Worm (Caenorhabditis elegans) whole organism, young adult: Measurements from ENCODE around the gene paa-1.

ENCODE experiments used
- B0336.3 ChIP-seq: fragments of 200-800 bp; sonication (Bioruptor generic); IDR thresholded peaks from 2 replicates; pipeline ENCODE4 v1.3.6; 2022; ENCODE audit warnings: missing genetic modification characterization, missing compliant biosample characterization
- F33H1.4 ChIP-seq: fragments of 200-800 bp; sonication (Bioruptor generic); IDR thresholded peaks from 2 replicates; pipeline ENCODE4 v1.3.6; 2022; ENCODE audit warnings: missing genetic modification reagents, missing genetic modification characterization, missing compliant biosample characterization
- F49E8.2 ChIP-seq: sonication (generic microtip); optimal IDR thresholded peaks from 3 replicates; lab custom pipeline; 2017; ENCODE audit warnings: missing genetic modification characterization, mild to moderate bottlenecking, missing compliant biosample characterization, antibody characterized with exemption, moderate library complexity; ENCODE audit not compliant: insufficient read depth
- F52B5.7 ChIP-seq: sonication (generic microtip); optimal IDR thresholded peaks from 2 replicates; lab custom pipeline; 2016; ENCODE audit warnings: mild to moderate bottlenecking, missing genetic modification characterization, missing compliant biosample characterization
- F57C9.4 ChIP-seq: sonication (generic microtip); optimal IDR thresholded peaks from 2 replicates; lab custom pipeline; 2017; ENCODE audit warnings: mild to moderate bottlenecking, missing genetic modification characterization, missing compliant biosample characterization
- K12H6.12 ChIP-seq: fragments of 200-800 bp; sonication (Bioruptor generic); optimal IDR thresholded peaks from 2 replicates; lab custom pipeline; 2018; ENCODE audit warnings: mild to moderate bottlenecking, missing genetic modification characterization, missing compliant biosample characterization
- Y56A3A.18 ChIP-seq: fragments of 200-800 bp; sonication (Bioruptor generic); IDR thresholded peaks from 2 replicates; pipeline ENCODE4 v1.3.6; 2022; ENCODE audit warnings: missing genetic modification reagents, missing genetic modification characterization, missing compliant biosample characterization
- Y67H2A.10 ChIP-seq: fragments of 200-800 bp; sonication (Bioruptor generic); conservative IDR thresholded peaks from 2 replicates; pipeline ENCODE4 v1.3.6; 2022; ENCODE audit warnings: missing genetic modification reagents, missing genetic modification characterization, missing compliant biosample characterization
- Y79H2A.3 ChIP-seq: fragments of 200-800 bp; sonication (Bioruptor generic); conservative IDR thresholded peaks from 2 replicates; pipeline ENCODE4 v1.3.6; 2022; ENCODE audit warnings: missing genetic modification reagents, missing genetic modification characterization, missing compliant biosample characterization
- aptf-2 ChIP-seq: fragments of 200-800 bp; sonication (Bioruptor generic); conservative IDR thresholded peaks from 2 replicates; pipeline ENCODE4 v1.3.6; 2022; ENCODE audit warnings: missing genetic modification reagents, missing genetic modification characterization, missing compliant biosample characterization
- attf-3 ChIP-seq: fragments of 200-800 bp; sonication (Bioruptor generic); conservative IDR thresholded peaks from 2 replicates; pipeline ENCODE4 v1.3.6; 2022; ENCODE audit warnings: missing genetic modification reagents, missing genetic modification characterization, missing compliant biosample characterization
- attf-5 ChIP-seq: fragments of 200-800 bp; sonication (Bioruptor generic); optimal IDR thresholded peaks from 2 replicates; lab custom pipeline; 2018; ENCODE audit warnings: mild to moderate bottlenecking, missing genetic modification characterization, missing compliant biosample characterization
- bed-1 ChIP-seq: fragments of 200-800 bp; sonication (Bioruptor generic); IDR thresholded peaks from 2 replicates; pipeline ENCODE4 v1.3.6; 2022; ENCODE audit warnings: missing genetic modification reagents, missing genetic modification characterization, missing compliant biosample characterization
- ceh-40 ChIP-seq: fragments of 200-800 bp; sonication (Bioruptor generic); IDR thresholded peaks from 2 replicates; pipeline ENCODE4 v1.3.6; 2022; ENCODE audit warnings: missing genetic modification characterization, missing compliant biosample characterization
- ceh-58 ChIP-seq: fragments of 200-800 bp; sonication (Bioruptor generic); IDR thresholded peaks from 2 replicates; pipeline ENCODE4 v1.3.6; 2022; ENCODE audit warnings: missing genetic modification characterization, missing compliant biosample characterization
- ceh-91 ChIP-seq: fragments of 200-800 bp; sonication (Bioruptor generic); IDR thresholded peaks from 2 replicates; pipeline ENCODE4 v1.3.6; 2022; ENCODE audit warnings: missing genetic modification reagents, missing genetic modification characterization, missing compliant biosample characterization
- dox-1 ChIP-seq: fragments of 200-800 bp; sonication (Bioruptor generic); IDR thresholded peaks from 2 replicates; pipeline ENCODE4 v1.3.6; 2022; ENCODE audit warnings: missing genetic modification reagents, missing genetic modification characterization, missing compliant biosample characterization
- efl-1 ChIP-seq: fragments of 150-350 bp; optimal IDR thresholded peaks from 2 replicates; lab custom pipeline; 2014; ENCODE audit warnings: missing biosample characterization, missing genetic modification reagents, missing genetic modification characterization
- egl-18 ChIP-seq: fragments of 200-800 bp; sonication (Bioruptor generic); IDR thresholded peaks from 2 replicates; pipeline ENCODE4 v1.3.6; 2022; ENCODE audit warnings: missing genetic modification reagents, missing genetic modification characterization, missing compliant biosample characterization
- gei-17 ChIP-seq: fragments of 200-800 bp; sonication (Bioruptor generic); optimal IDR thresholded peaks from 2 replicates; lab custom pipeline; 2018; ENCODE audit warnings: mild to moderate bottlenecking, missing genetic modification characterization, missing compliant biosample characterization
- him-1 ChIP-seq: sonication (generic microtip); optimal IDR thresholded peaks from 2 replicates; lab custom pipeline; 2016; ENCODE audit warnings: missing genotype, missing genetic modification reagents, missing genetic modification characterization, missing compliant biosample characterization
- hmg-1.2 ChIP-seq: fragments of 200-800 bp; sonication (Bioruptor generic); IDR thresholded peaks from 2 replicates; pipeline ENCODE4 v1.3.6; 2022; ENCODE audit warnings: missing genetic modification reagents, missing genetic modification characterization, missing compliant biosample characterization
- hsf-1 ChIP-seq: fragments of 200-800 bp; sonication (Bioruptor generic); IDR thresholded peaks from 2 replicates; pipeline ENCODE4 v1.3.6; 2022; ENCODE audit warnings: missing genetic modification reagents, missing genetic modification characterization, missing compliant biosample characterization
- lag-1 ChIP-seq: fragments of 200-800 bp; sonication (Bioruptor generic); IDR thresholded peaks from 2 replicates; pipeline ENCODE4 v1.3.6; 2022; ENCODE audit warnings: missing genetic modification reagents, missing genetic modification characterization, missing compliant biosample characterization
- lin-35 ChIP-seq, 3 experiments: fragments of 150-350 bp in 2 of 3; sonication (generic microtip) in 1 of 3; optimal IDR thresholded peaks; 2 replicates each; lab custom pipeline; 2014 to 2018; ENCODE audit warnings: missing biosample characterization in 3 of 3, missing genetic modification characterization in 3 of 3, missing genetic modification reagents in 3 of 3
- lin-54 ChIP-seq: fragments of 200-800 bp; sonication (Bioruptor generic); optimal IDR thresholded peaks from 2 replicates; lab custom pipeline; 2018; ENCODE audit warnings: mild to moderate bottlenecking, missing genetic modification characterization, missing compliant biosample characterization
- lir-1 ChIP-seq: fragments of 200-800 bp; sonication (Bioruptor generic); conservative IDR thresholded peaks from 2 replicates; pipeline ENCODE4 v1.3.6; 2022; ENCODE audit warnings: missing genetic modification reagents, missing genetic modification characterization, missing compliant biosample characterization
- lsl-1 ChIP-seq: fragments of 200-800 bp; sonication (Bioruptor generic); optimal IDR thresholded peaks from 2 replicates; lab custom pipeline; 2018; ENCODE audit warnings: mild to moderate bottlenecking, missing genetic modification characterization, moderate library complexity, missing compliant biosample characterization
- madf-3 ChIP-seq: fragments of 200-800 bp; sonication (Bioruptor generic); IDR thresholded peaks from 2 replicates; pipeline ENCODE4 v1.3.6; 2022; ENCODE audit warnings: missing genetic modification reagents, missing genetic modification characterization, missing compliant biosample characterization
- madf-6 ChIP-seq: fragments of 200-800 bp; sonication (Bioruptor generic); IDR thresholded peaks from 2 replicates; pipeline ENCODE4 v1.3.6; 2022; ENCODE audit warnings: missing genetic modification reagents, missing genetic modification characterization, missing compliant biosample characterization
- mes-4 ChIP-seq: sonication (generic microtip); optimal IDR thresholded peaks from 2 replicates; lab custom pipeline; 2016; ENCODE audit warnings: missing genotype, missing genetic modification characterization, missing compliant biosample characterization
- nfyb-1 ChIP-seq: fragments of 200-800 bp; sonication (Bioruptor generic); IDR thresholded peaks from 2 replicates; pipeline ENCODE4 v1.3.6; 2022; ENCODE audit warnings: missing genetic modification reagents, missing genetic modification characterization, missing compliant biosample characterization
- nhr-120 ChIP-seq: fragments of 200-800 bp; sonication (Bioruptor generic); IDR thresholded peaks from 2 replicates; pipeline ENCODE4 v1.3.6; 2022; ENCODE audit warnings: missing genetic modification characterization, missing compliant biosample characterization
- nhr-80 ChIP-seq: sonication (generic microtip); optimal IDR thresholded peaks from 2 replicates; lab custom pipeline; 2016; ENCODE audit warnings: missing genetic modification characterization, missing compliant biosample characterization
- pbrm-1 ChIP-seq: fragments of 200-800 bp; sonication (Bioruptor generic); IDR thresholded peaks from 2 replicates; pipeline ENCODE4 v1.3.6; 2022; ENCODE audit warnings: missing genetic modification reagents, missing genetic modification characterization, missing compliant biosample characterization
- rcor-1 ChIP-seq: fragments of 200-800 bp; sonication (Bioruptor generic); IDR thresholded peaks from 2 replicates; pipeline ENCODE4 v1.3.6; 2022; ENCODE audit warnings: missing genetic modification reagents, missing genetic modification characterization, missing compliant biosample characterization
- snpc-1.3 ChIP-seq: sonication (generic microtip); optimal IDR thresholded peaks from 2 replicates; lab custom pipeline; 2017; ENCODE audit warnings: missing genetic modification characterization, mild to moderate bottlenecking, missing compliant biosample characterization, antibody characterized with exemption, moderate library complexity, missing genotype, missing genetic modification reagents; ENCODE audit not compliant: insufficient read depth
- snpc-3.4 ChIP-seq: sonication (generic microtip); optimal IDR thresholded peaks from 2 replicates; lab custom pipeline; 2017; ENCODE audit warnings: missing genetic modification characterization, mild to moderate bottlenecking, missing compliant biosample characterization, antibody characterized with exemption, moderate library complexity, missing genotype, missing genetic modification reagents
- snpc-4 ChIP-seq, 5 experiments: fragments of 150-350 bp in 1 of 5; sonication (generic microtip) in 4 of 5; optimal IDR thresholded peaks; 2 replicates each; lab custom pipeline; 2014 to 2018; ENCODE audit warnings: missing genetic modification characterization in 5 of 5, missing biosample characterization in 3 of 5, antibody characterized with exemption in 2 of 5, mild to moderate bottlenecking in 2 of 5, missing compliant biosample characterization in 2 of 5, missing genotype in 2 of 5, moderate library complexity in 2 of 5, missing genetic modification reagents in 1 of 5
- somi-1 ChIP-seq: fragments of 200-800 bp; sonication (Bioruptor generic); optimal IDR thresholded peaks from 2 replicates; lab custom pipeline; 2018; ENCODE audit warnings: mild to moderate bottlenecking, missing genetic modification characterization, missing compliant biosample characterization
- xnd-1 ChIP-seq: sonication (generic microtip); optimal IDR thresholded peaks from 2 replicates; lab custom pipeline; 2016; ENCODE audit warnings: missing genotype, missing genetic modification reagents, missing genetic modification characterization, missing compliant biosample characterization
- zim-3 ChIP-seq: sonication (generic microtip); optimal IDR thresholded peaks from 2 replicates; lab custom pipeline; 2017; ENCODE audit warnings: mild to moderate bottlenecking, missing genetic modification characterization, moderate library complexity, missing compliant biosample characterization
- ztf-18 ChIP-seq: sonication (generic microtip); optimal IDR thresholded peaks from 2 replicates; lab custom pipeline; 2016; ENCODE audit warnings: missing genotype, mild to moderate bottlenecking, missing genetic modification characterization, missing compliant biosample characterization
- ztf-25 ChIP-seq: fragments of 200-800 bp; sonication (Bioruptor generic); IDR thresholded peaks from 2 replicates; pipeline ENCODE4 v1.3.6; 2022; ENCODE audit warnings: missing genetic modification reagents, missing genetic modification characterization, missing compliant biosample characterization
- ztf-28 ChIP-seq: fragments of 200-800 bp; sonication (Bioruptor generic); IDR thresholded peaks from 2 replicates; pipeline ENCODE4 v1.3.6; 2022; ENCODE audit warnings: missing genetic modification reagents, missing genetic modification characterization, missing compliant biosample characterization

paa-1 gene

DNA sequence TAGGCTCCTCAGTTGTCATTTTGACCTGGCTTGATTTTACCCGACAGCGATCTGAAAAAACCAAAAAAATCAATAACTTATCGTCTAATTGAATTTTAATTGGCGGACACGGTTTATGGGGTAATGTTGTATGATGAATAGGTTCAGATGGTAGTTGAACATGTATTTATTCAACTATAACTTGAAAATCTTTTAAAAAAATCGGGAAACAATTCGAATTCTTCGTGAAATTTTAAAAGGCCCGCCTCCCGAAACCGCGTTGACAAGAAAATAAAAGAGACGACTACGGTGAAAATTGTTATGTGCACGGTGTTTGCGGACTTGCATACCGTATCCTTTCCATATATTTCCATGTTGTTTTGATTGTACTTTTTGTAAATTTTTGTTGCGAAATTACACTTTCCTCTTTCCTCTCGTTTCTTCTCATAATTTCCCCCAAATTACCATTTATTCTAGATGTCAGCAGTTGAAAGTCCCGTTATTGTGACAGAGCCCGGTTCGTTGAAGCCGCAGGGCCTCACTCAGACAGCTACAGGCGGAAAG is 7.7 kb upstream of the paa-1 start, which contains the start of the genes T24G10.2 and disl-2 (continued):
- no peak for TF ChIP-seq gei-17 (GFP tag; lab: Kevin White, UChicago)
- TF ChIP-seq ceh-40: no peak
- TF ChIP-seq nfyb-1 (GFP tag; lab: Robert Waterston, UW): no peak
- no peak for TF ChIP-seq nhr-80
- TF ChIP-seq, all 124 proteins: peak for 10

DNA sequence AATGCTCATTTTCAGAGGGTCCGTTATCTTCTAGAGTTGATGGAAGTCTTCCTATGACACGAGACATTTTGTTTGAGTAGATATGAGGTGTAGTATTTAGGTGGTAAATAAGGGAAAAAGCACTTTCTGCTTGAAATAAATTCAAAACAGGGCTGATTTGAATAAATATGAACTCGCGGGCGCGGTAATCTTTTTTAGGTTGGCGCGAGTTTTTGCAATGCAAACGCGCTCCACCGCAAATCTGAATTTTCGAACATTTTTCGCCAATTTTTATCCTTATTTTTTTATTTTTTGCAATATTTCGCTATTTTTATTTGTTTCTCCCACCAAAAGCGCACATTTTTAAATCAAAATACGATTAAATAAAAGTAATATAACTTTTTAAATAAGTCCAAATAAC is 2.4 kb upstream of the paa-1 start, which contains the start of gene skpt-1:
Gene skpt-1 (minus strand): TSS at position 219 of the 400 bp plus-strand sequence.
- TF ChIP-seq lin-35 (GFP tag; optimal IDR thresholded peaks at IDR 0.05; lab: Kevin White, UChicago) (peak in 2 of 3 experiments; percentile 67 to 91), F52B5.7 (tag; lab: Kevin White, UChicago) (no peak), zim-3 (tag; lab: Kevin White, UChicago) (no peak), snpc-4 (GFP tag; optimal IDR thresholded peaks at IDR 0.05; lab: Kevin White, UChicago) (peak; percentile 11), snpc-4 (tag; optimal IDR thresholded peaks at IDR 0.05; lab: Kevin White, UChicago) (peak in 2 of 4 experiments; percentile 40 to 62), gei-17 (GFP tag; lab: Kevin White, UChicago) (no peak), nhr-120 (GFP tag; lab: Robert Waterston, UW) (no peak), egl-18 (GFP tag; lab: Robert Waterston, UW) (no peak), xnd-1 (tag; lab: Kevin White, UChicago) (peak; percentile 98), hsf-1 (GFP tag; lab: Robert Waterston, UW) (peak; percentile 86), F33H1.4 (peak; percentile 89), F57C9.4 (tag; lab: Kevin White, UChicago) (no peak), attf-5 (GFP tag; lab: Kevin White, UChicago) (peak; percentile 31), ztf-28 (GFP tag; lab: Robert Waterston, UW) (0 out of 2 replicates have a peak, but pooled peaks have one; percentile 77), Y67H2A.10 (GFP tag; lab: Robert Waterston, UW) (0 out of 2 replicates have a peak, but pooled peaks have one; percentile 26), nfyb-1 (GFP tag; lab: Robert Waterston, UW) (peak; percentile 73; the same call in 1 of the 2 replicates), madf-3 (GFP tag; lab: Robert Waterston, UW) (peak; percentile 93), lin-54 (GFP tag; lab: Kevin White, UChicago) (peak; percentile 96), lsl-1 (GFP tag; lab: Kevin White, UChicago) (peak; percentile 86), somi-1 (GFP tag; lab: Kevin White, UChicago) (no peak), him-1 (tag; lab: Kevin White, UChicago) (peak; percentile 19), ztf-25 (GFP tag; lab: Robert Waterston, UW) (no peak), lir-1 (GFP tag; lab: Robert Waterston, UW) (peak; percentile 76; the same call in 1 of the 2 replicates), Y56A3A.18 (GFP tag; lab: Robert Waterston, UW) (no peak), lag-1 (GFP tag; lab: Robert Waterston, UW) (no peak), snpc-3.4 (peak; percentile 87), madf-6 (GFP tag; lab: Robert Waterston, UW) (peak; percentile 99), snpc-1.3 (tag; lab: Kevin White, UChicago) (peak; percentile 1), F49E8.2 (tag; lab: Kevin White, UChicago) (peak; percentile 85), ztf-18 (no peak), dox-1 (GFP tag; lab: Robert Waterston, UW) (peak; percentile 88), attf-3 (GFP tag; lab: Robert Waterston, UW) (peak; percentile 45; the same call in 1 of the 2 replicates), pbrm-1 (GFP tag; lab: Robert Waterston, UW) (peak; percentile 62; the same call in 1 of the 2 replicates), ceh-91 (GFP tag; lab: Robert Waterston, UW) (peak; percentile 96), B0336.3 (GFP tag; lab: Robert Waterston, UW) (peak; percentile 88), hmg-1.2 (GFP tag; lab: Robert Waterston, UW) (peak; percentile 63), aptf-2 (GFP tag; lab: Robert Waterston, UW) (no peak), efl-1 (GFP tag; lab: Kevin White, UChicago) (peak; percentile 99), mes-4 (tag; lab: Kevin White, UChicago) (no peak), bed-1 (GFP tag; lab: Robert Waterston, UW) (no peak), Y79H2A.3 (GFP tag; lab: Robert Waterston, UW) (0 out of 2 replicates have a peak, but pooled peaks have one; percentile 51), K12H6.12 (tag; lab: Kevin White, UChicago) (no peak), ceh-58 (no peak), rcor-1 (peak; percentile 82)
